Worm (Caenorhabditis elegans) whole organism, L4 larva: ENCODE data around the gene tag-241.

Experiments used
- D1046.2 ChIP-seq: fragments of 200-800 bp; sonication (Bioruptor generic); IDR thresholded peaks from 2 replicates; pipeline ENCODE4 v1.3.6; 2022; ENCODE audit warnings: missing genetic modification characterization, missing compliant biosample characterization
- F10B5.3 ChIP-seq: sonication (generic microtip); optimal IDR thresholded peaks from 2 replicates; lab custom pipeline; 2016; ENCODE audit warnings: mild to moderate bottlenecking, missing genetic modification characterization, missing compliant biosample characterization
- Y5F2A.4 ChIP-seq: fragments of 200-800 bp; sonication (Bioruptor generic); optimal IDR thresholded peaks from 2 replicates; lab custom pipeline; 2018; ENCODE audit warnings: mild to moderate bottlenecking, missing genetic modification characterization, missing compliant biosample characterization
- Y75B8A.6 ChIP-seq: fragments of 200-800 bp; sonication (Bioruptor generic); IDR thresholded peaks from 2 replicates; pipeline ENCODE4 v1.3.6; 2022; ENCODE audit warnings: missing genetic modification reagents, missing genetic modification characterization, missing compliant biosample characterization
- ama-1 ChIP-seq: fragments of 150-350 bp; optimal IDR thresholded peaks from 2 replicates; lab custom pipeline; 2014; ENCODE audit warnings: inconsistent platforms, mixed read lengths
- attf-4 ChIP-seq: sonication (generic microtip); optimal IDR thresholded peaks from 3 replicates; lab custom pipeline; 2017; ENCODE audit warnings: missing biosample characterization, missing genetic modification characterization
- ceh-44 ChIP-seq: fragments of 200-800 bp; sonication (Bioruptor generic); IDR thresholded peaks from 2 replicates; pipeline ENCODE4 v1.3.6; 2022; ENCODE audit warnings: missing genetic modification reagents, missing genetic modification characterization, missing compliant biosample characterization
- ceh-62 ChIP-seq: sonication (generic microtip); optimal IDR thresholded peaks from 2 replicates; lab custom pipeline; 2017; ENCODE audit warnings: missing biosample characterization, missing genetic modification characterization
- ces-1 ChIP-seq: fragments of 150-350 bp; sonication (generic microtip); optimal IDR thresholded peaks from 4 replicates; lab custom pipeline; 2014; ENCODE audit warnings: missing biosample characterization, missing genetic modification reagents, missing genetic modification characterization
- daf-19 ChIP-seq: fragments of 200-800 bp; sonication (Bioruptor generic); conservative IDR thresholded peaks from 2 replicates; pipeline ENCODE4 v1.3.6; 2022; ENCODE audit warnings: missing genetic modification characterization, missing compliant biosample characterization
- daf-8 ChIP-seq: fragments of 200-800 bp; sonication (Bioruptor generic); IDR thresholded peaks from 2 replicates; pipeline ENCODE4 v1.3.6; 2022; ENCODE audit warnings: missing genetic modification characterization, missing compliant biosample characterization
- dmd-8 ChIP-seq: fragments of 200-800 bp; sonication (Bioruptor generic); IDR thresholded peaks from 2 replicates; pipeline ENCODE4 v1.3.6; 2022; ENCODE audit warnings: missing genetic modification characterization, missing compliant biosample characterization
- dpl-1 ChIP-seq: fragments of 150-350 bp; optimal IDR thresholded peaks from 2 replicates; lab custom pipeline; 2014; ENCODE audit warnings: missing biosample characterization, missing genetic modification reagents, missing genetic modification characterization
- dve-1 ChIP-seq: sonication (generic microtip); optimal IDR thresholded peaks from 2 replicates; lab custom pipeline; 2017; ENCODE audit warnings: antibody characterized with exemption, mild to moderate bottlenecking, missing genetic modification characterization, missing compliant biosample characterization; ENCODE audit not compliant: insufficient read depth
- egl-27 ChIP-seq: sonication (generic microtip); optimal IDR thresholded peaks from 3 replicates; lab custom pipeline; 2017; ENCODE audit warnings: missing biosample characterization, missing genetic modification reagents, missing genetic modification characterization
- fkh-10 ChIP-seq: fragments of 150-350 bp; optimal IDR thresholded peaks from 2 replicates; lab custom pipeline; 2014; ENCODE audit warnings: missing biosample characterization, missing genetic modification reagents, missing genetic modification characterization
- fos-1 ChIP-seq: fragments of 150-350 bp; optimal IDR thresholded peaks from 2 replicates; lab custom pipeline; 2014; ENCODE audit warnings: missing biosample characterization, missing genetic modification characterization
- gei-8 ChIP-seq: fragments of 200-800 bp; sonication (Bioruptor generic); optimal IDR thresholded peaks from 2 replicates; lab custom pipeline; 2018; ENCODE audit warnings: mild to moderate bottlenecking, missing genetic modification characterization, missing compliant biosample characterization
- hif-1 ChIP-seq, 2 experiments: sonication (generic microtip); optimal IDR thresholded peaks; 2 replicates each; lab custom pipeline; 2016 to 2017; ENCODE audit warnings: missing compliant biosample characterization in 2 of 2, missing genetic modification characterization in 2 of 2, missing genetic modification reagents in 2 of 2, missing genotype in 2 of 2, mild to moderate bottlenecking in 1 of 2
- hmg-1.1 ChIP-seq: fragments of 200-800 bp; sonication (Bioruptor generic); IDR thresholded peaks from 2 replicates; pipeline ENCODE4 v1.3.6; 2022; ENCODE audit warnings: missing genetic modification reagents, missing genetic modification characterization, missing compliant biosample characterization
- lim-7 ChIP-seq: fragments of 200-800 bp; sonication (Bioruptor generic); IDR thresholded peaks from 2 replicates; pipeline ENCODE4 v1.3.6; 2022; ENCODE audit warnings: missing genetic modification characterization, missing compliant biosample characterization
- lin-15B ChIP-seq: fragments of 150-350 bp; sonication (generic microtip); optimal IDR thresholded peaks from 3 replicates; lab custom pipeline; 2014; ENCODE audit warnings: missing biosample characterization, missing genetic modification characterization
- lin-29 ChIP-seq: fragments of 200-800 bp; sonication (Bioruptor generic); IDR thresholded peaks from 2 replicates; pipeline ENCODE4 v1.3.6; 2022; ENCODE audit warnings: missing genetic modification reagents, missing genetic modification characterization, missing compliant biosample characterization
- lir-3 ChIP-seq: sonication (generic microtip); optimal IDR thresholded peaks from 2 replicates; lab custom pipeline; 2016; ENCODE audit warnings: mild to moderate bottlenecking, missing genetic modification characterization, missing compliant biosample characterization
- madf-5 ChIP-seq, 2 experiments: fragments of 200-800 bp; sonication (Bioruptor generic); IDR thresholded peaks; 2 replicates each; pipeline ENCODE4 v1.3.6; 2022; ENCODE audit warnings: missing compliant biosample characterization in 2 of 2, missing genetic modification characterization in 2 of 2
- mdt-29 ChIP-seq: fragments of 200-800 bp; sonication (Bioruptor generic); IDR thresholded peaks from 2 replicates; pipeline ENCODE4 v1.3.6; 2022; ENCODE audit warnings: missing genetic modification reagents, missing genetic modification characterization, missing compliant biosample characterization
- mxl-3 ChIP-seq: fragments of 200-800 bp; sonication (Bioruptor generic); optimal IDR thresholded peaks from 2 replicates; lab custom pipeline; 2018; ENCODE audit warnings: mild to moderate bottlenecking, missing genetic modification characterization, missing compliant biosample characterization
- nhr-10 ChIP-seq: fragments of 150-350 bp; optimal IDR thresholded peaks from 2 replicates; lab custom pipeline; 2014; ENCODE audit warnings: missing biosample characterization, missing genetic modification characterization
- nhr-11 ChIP-seq: fragments of 150-350 bp; optimal IDR thresholded peaks from 2 replicates; lab custom pipeline; 2014; ENCODE audit warnings: missing biosample characterization, missing genetic modification characterization
- nhr-111 ChIP-seq: fragments of 200-800 bp; sonication (Bioruptor generic); optimal IDR thresholded peaks from 2 replicates; lab custom pipeline; 2018; ENCODE audit warnings: mild to moderate bottlenecking, missing genetic modification characterization, missing compliant biosample characterization
- nhr-237 ChIP-seq: sonication (generic microtip); optimal IDR thresholded peaks from 2 replicates; lab custom pipeline; 2017; ENCODE audit warnings: missing biosample characterization, missing genetic modification characterization
- nhr-28 ChIP-seq: fragments of 150-350 bp; optimal IDR thresholded peaks from 2 replicates; lab custom pipeline; 2014; ENCODE audit warnings: missing biosample characterization, missing genetic modification characterization
- nhr-42 ChIP-seq: fragments of 200-800 bp; sonication (Bioruptor generic); IDR thresholded peaks from 2 replicates; pipeline ENCODE4 v1.3.6; 2022; ENCODE audit warnings: missing genetic modification characterization, missing compliant biosample characterization
- nhr-48 ChIP-seq: sonication (generic microtip); optimal IDR thresholded peaks from 2 replicates; lab custom pipeline; 2016; ENCODE audit warnings: mild to moderate bottlenecking, missing genetic modification characterization, missing compliant biosample characterization
- nhr-6 ChIP-seq: fragments of 150-350 bp; optimal IDR thresholded peaks from 2 replicates; lab custom pipeline; 2014; ENCODE audit warnings: missing biosample characterization, missing genetic modification characterization
- nhr-76 ChIP-seq: fragments of 150-350 bp; optimal IDR thresholded peaks from 2 replicates; lab custom pipeline; 2014; ENCODE audit warnings: missing biosample characterization, missing genetic modification characterization
- nhr-77 ChIP-seq: fragments of 150-350 bp; optimal IDR thresholded peaks from 2 replicates; lab custom pipeline; 2014; ENCODE audit warnings: missing biosample characterization, missing genetic modification characterization
- pha-4 ChIP-seq, 2 experiments: fragments of 150-350 bp in 1 of 2; fragments of 200-800 bp in 1 of 2; sonication (Bioruptor generic) in 1 of 2; IDR thresholded peaks in 1 of 2; optimal IDR thresholded peaks in 1 of 2; 2 replicates each; pipeline versions ENCODE4 v1.3.6 to Lab custom; 2014 to 2022; ENCODE audit warnings: missing genetic modification characterization in 2 of 2, missing genetic modification reagents in 2 of 2, missing biosample characterization in 1 of 2, missing compliant biosample characterization in 1 of 2
- php-3 ChIP-seq: fragments of 200-800 bp; sonication (Bioruptor generic); IDR thresholded peaks from 2 replicates; pipeline ENCODE4 v1.3.6; 2022; ENCODE audit warnings: missing genetic modification reagents, missing genetic modification characterization, missing compliant biosample characterization
- rbr-2 ChIP-seq: sonication (generic microtip); optimal IDR thresholded peaks from 2 replicates; lab custom pipeline; 2016; ENCODE audit warnings: missing genotype, missing genetic modification characterization, missing compliant biosample characterization
- saeg-2 ChIP-seq: fragments of 200-800 bp; sonication (Bioruptor generic); IDR thresholded peaks from 2 replicates; pipeline ENCODE4 v1.3.6; 2022; ENCODE audit warnings: missing genetic modification reagents, missing genetic modification characterization, missing compliant biosample characterization
- snpc-1.2 ChIP-seq: fragments of 200-800 bp; sonication (Bioruptor generic); IDR thresholded peaks from 2 replicates; pipeline ENCODE4 v1.3.6; 2022; ENCODE audit warnings: missing genetic modification reagents, missing genetic modification characterization, missing compliant biosample characterization
- snpc-4 ChIP-seq: fragments of 150-350 bp; optimal IDR thresholded peaks from 2 replicates; lab custom pipeline; 2014; ENCODE audit warnings: missing biosample characterization, missing genetic modification characterization
- spr-3 ChIP-seq: fragments of 200-800 bp; sonication (Bioruptor generic); optimal IDR thresholded peaks from 2 replicates; lab custom pipeline; 2018; ENCODE audit warnings: mild to moderate bottlenecking, missing genetic modification characterization, missing compliant biosample characterization
- tra-1 ChIP-seq: fragments of 200-800 bp; sonication (Bioruptor generic); IDR thresholded peaks from 2 replicates; pipeline ENCODE4 v1.3.6; 2022; ENCODE audit warnings: missing genetic modification reagents, missing genetic modification characterization, missing compliant biosample characterization
- unc-130 ChIP-seq: sonication (generic microtip); optimal IDR thresholded peaks from 2 replicates; lab custom pipeline; 2016; ENCODE audit warnings: missing genetic modification reagents, missing genetic modification characterization, missing compliant biosample characterization
- unc-62 ChIP-seq, 3 experiments: fragments of 150-350 bp in 1 of 3; sonication (generic microtip); optimal IDR thresholded peaks in 2 of 3; peaks in 1 of 3; 1 replicate in 1 of 3; 2 replicates in 2 of 3; lab custom pipeline; 2014 to 2017; ENCODE audit warnings: missing biosample characterization in 3 of 3, missing genetic modification characterization in 3 of 3, missing genetic modification reagents in 3 of 3, missing genotype in 1 of 3
- vab-7 ChIP-seq: fragments of 200-800 bp; sonication (Bioruptor generic); IDR thresholded peaks from 2 replicates; pipeline ENCODE4 v1.3.6; 2022; ENCODE audit warnings: missing genetic modification reagents, missing genetic modification characterization, missing compliant biosample characterization
- zip-2 ChIP-seq: fragments of 150-350 bp; optimal IDR thresholded peaks from 2 replicates; lab custom pipeline; 2014; ENCODE audit warnings: missing biosample characterization, missing genetic modification characterization
- ztf-7 ChIP-seq: fragments of 150-350 bp; optimal IDR thresholded peaks from 2 replicates; lab custom pipeline; 2014; ENCODE audit warnings: missing biosample characterization, missing genetic modification characterization

tag-241 gene

DNA sequence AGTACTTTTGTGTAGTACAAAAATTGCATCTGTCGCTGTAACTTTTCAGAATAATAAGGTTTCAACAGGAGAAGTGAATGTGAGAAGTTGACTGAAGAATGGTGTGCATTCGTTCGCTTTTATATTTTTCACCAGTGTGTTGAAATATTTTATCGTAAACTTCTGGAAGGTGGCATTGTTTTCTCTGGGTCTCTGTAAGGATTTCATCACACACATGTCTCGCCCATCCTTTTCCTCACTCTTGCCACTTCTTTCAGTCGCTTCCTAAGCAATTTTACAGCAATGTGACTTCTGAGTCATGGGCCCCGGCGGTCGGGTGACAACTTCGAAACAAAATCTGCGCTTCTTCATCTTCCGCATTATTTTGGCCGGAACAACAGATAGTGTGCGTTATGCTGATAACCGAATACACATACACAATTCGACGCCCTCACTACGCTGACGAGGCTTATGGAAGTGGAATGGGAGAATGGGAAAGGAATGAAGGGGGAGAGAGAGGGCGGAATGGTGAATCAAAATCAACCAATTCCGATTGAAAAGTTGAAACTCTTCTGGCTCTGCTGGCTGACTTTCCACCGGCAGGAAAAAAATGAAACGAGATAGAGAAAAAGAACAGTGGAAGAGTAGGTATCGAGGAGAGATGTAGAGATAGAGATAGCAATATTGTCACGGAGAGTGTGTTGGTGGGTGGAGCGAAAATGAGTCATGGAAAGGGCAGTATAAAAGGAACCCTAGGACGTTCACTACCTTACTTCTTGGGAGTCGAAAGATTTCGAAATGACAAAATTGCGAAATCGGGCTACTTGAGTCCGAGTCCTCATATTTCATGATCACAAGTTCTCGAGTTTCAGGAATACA lies 32.2 kb upstream of the tag-241 start (continued):
- TF ChIP-seq madf-5 (GFP tag; IDR thresholded peaks at IDR 0.05; lab: Robert Waterston, UW) (no peak), lin-15B (no peak), rbr-2 (tag; lab: Kevin White, UChicago) (no peak), lin-29 (GFP tag; lab: Robert Waterston, UW) (no peak), nhr-111 (GFP tag; lab: Kevin White, UChicago) (no peak), daf-8 (GFP tag; lab: Robert Waterston, UW) (no peak), nhr-77 (tag; lab: Kevin White, UChicago) (no peak), ceh-62 (tag; lab: Kevin White, UChicago) (no peak), nhr-42 (GFP tag; lab: Robert Waterston, UW) (0 out of 2 replicates have a peak, but pooled peaks have one; percentile 13), fkh-10 (no peak), ama-1 (lab: Kevin White, UChicago) (peak; percentile 81), snpc-4 (tag; lab: Kevin White, UChicago) (no peak), nhr-11 (no peak), pha-4 (GFP tag; IDR thresholded peaks at IDR 0.05; lab: Robert Waterston, UW) (peak; percentile 8; the same call in 1 of the 2 replicates), pha-4 (tag; optimal IDR thresholded peaks at IDR 0.05; lab: Kevin White, UChicago) (no peak), dpl-1 (GFP tag; lab: Kevin White, UChicago) (no peak), php-3 (GFP tag; lab: Robert Waterston, UW) (peak; percentile 36; the same call in 1 of the 2 replicates), Y5F2A.4 (GFP tag; lab: Kevin White, UChicago) (no peak), F10B5.3 (tag; lab: Kevin White, UChicago) (peak; percentile 60), dve-1 (tag; lab: Kevin White, UChicago) (peak; percentile 69), zip-2 (tag; lab: Kevin White, UChicago) (no peak), saeg-2 (GFP tag; lab: Robert Waterston, UW) (no peak), lir-3 (tag; lab: Kevin White, UChicago) (no peak), daf-19 (GFP tag; lab: Robert Waterston, UW) (no peak), nhr-48 (tag; lab: Kevin White, UChicago) (peak; percentile 65), lim-7 (no peak), unc-62 (GFP tag; optimal IDR thresholded peaks at IDR 0.05 in 1 of 2; lab: Kevin White, UChicago) (peak; percentile 73 to 97), unc-62 (tag; optimal IDR thresholded peaks at IDR 0.05; lab: Kevin White, UChicago) (no peak), hmg-1.1 (no peak; the same call in 1 of the 2 replicates), ceh-44 (GFP tag; lab: Robert Waterston, UW) (no peak), vab-7 (GFP tag; lab: Robert Waterston, UW) (no peak), ces-1 (GFP tag; lab: Kevin White, UChicago) (no peak), hif-1 (tag; optimal IDR thresholded peaks at IDR 0.05; lab: Kevin White, UChicago) (peak in 1 of 2 experiments; percentile 12), fos-1 (tag; lab: Kevin White, UChicago) (no peak), mxl-3 (GFP tag; lab: Kevin White, UChicago) (peak; percentile 45), nhr-28 (tag; lab: Kevin White, UChicago) (peak; percentile 92), gei-8 (GFP tag; lab: Kevin White, UChicago) (no peak), unc-130 (GFP tag; lab: Kevin White, UChicago) (no peak), nhr-237 (tag; lab: Kevin White, UChicago) (no peak), Y75B8A.6 (no peak), attf-4 (no peak), tra-1 (GFP tag; lab: Robert Waterston, UW) (peak; percentile 65; the same call in 1 of the 2 replicates), ztf-7 (no peak), egl-27 (tag; lab: Kevin White, UChicago) (no peak), snpc-1.2 (GFP tag; lab: Robert Waterston, UW) (no peak), D1046.2 (GFP tag; lab: Robert Waterston, UW) (no peak), spr-3 (GFP tag; lab: Kevin White, UChicago) (no peak), nhr-10 (tag; lab: Kevin White, UChicago) (peak; percentile 52), dmd-8 (no peak), mdt-29 (GFP tag; lab: Robert Waterston, UW) (0 out of 2 replicates have a peak, but pooled peaks have one; percentile 30), nhr-76 (tag; lab: Kevin White, UChicago) (no peak), nhr-6 (tag; lab: Kevin White, UChicago) (no peak)
